Fruit fly (Drosophila melanogaster): ENCODE data around the gene Msh6.

Gene Msh6

dm6 chr3L:15188735-15189134 lies 30.4 kb upstream of the Msh6 start (continued):
- TF ChIP-seq svp (GFP tag), result peak; percentile 76
- TF ChIP-seq spab (GFP tag; optimal IDR thresholded peaks at IDR 0.05), result no peak
- TF ChIP-seq Eip75B (GFP tag; optimal IDR thresholded peaks at IDR 0.05), result peak; percentile 39
- peak; percentile 54 for TF ChIP-seq Sox102F (GFP tag; optimal IDR thresholded peaks at IDR 0.05)
- peak; percentile 46 for TF ChIP-seq Hr39 (GFP tag; optimal IDR thresholded peaks at IDR 0.05)
- peak in 1 of 2 experiments; percentile 0 for TF ChIP-seq salr (GFP tag; optimal IDR thresholded peaks at IDR 0.05)
- TF ChIP-seq CG34406 (GFP tag; optimal IDR thresholded peaks at IDR 0.05), result no peak
- TF ChIP-seq Eip78C (GFP tag), result peak; percentile 80
- peak; percentile 76 for TF ChIP-seq esn (GFP tag; optimal IDR thresholded peaks at IDR 0.05)
- TF ChIP-seq Sox14 (GFP tag; optimal IDR thresholded peaks at IDR 0.05), result peak; percentile 19

- TF ChIP-seq CG34406 (GFP tag; optimal IDR thresholded peaks at IDR 0.05) (peak; percentile 9), achi (GFP tag; optimal IDR thresholded peaks at IDR 0.05) (peak; percentile 7), Lpt (GFP tag; optimal IDR thresholded peaks at IDR 0.05) (no peak), CG32006 (GFP tag; optimal IDR thresholded peaks at IDR 0.05) (peak; percentile 50), CG10631 (GFP tag; optimal IDR thresholded peaks at IDR 0.05) (peak; percentile 30), ss (GFP tag; optimal IDR thresholded peaks at IDR 0.05) (no peak), OdsH (GFP tag; optimal IDR thresholded peaks at IDR 0.05) (peak; percentile 19), spab (GFP tag; optimal IDR thresholded peaks at IDR 0.05) (peak; percentile 64), salr (GFP tag; optimal IDR thresholded peaks at IDR 0.05) (peak in 1 of 2 experiments; percentile 43), lz (GFP tag; optimal IDR thresholded peaks at IDR 0.05) (no peak), Eip75B (GFP tag; optimal IDR thresholded peaks at IDR 0.05) (peak; percentile 5), CG8319 (GFP tag; optimal IDR thresholded peaks at IDR 0.05) (peak; percentile 14), CG10669 (GFP tag; optimal IDR thresholded peaks at IDR 0.05) (no peak), svp (GFP tag) (peak; percentile 11), CG4318 (GFP tag; optimal IDR thresholded peaks at IDR 0.05) (no peak), cyc (GFP tag; optimal IDR thresholded peaks at IDR 0.05) (no peak), Hr39 (GFP tag; optimal IDR thresholded peaks at IDR 0.05) (no peak), CG3032 (tag; optimal IDR thresholded peaks at IDR 0.05) (peak; percentile 42), Eip78C (GFP tag) (peak; percentile 69), CG6163 (GFP tag; IDR thresholded peaks at IDR 0.05) (no peak), Ets96B (tag; optimal IDR thresholded peaks at IDR 0.05) (peak; percentile 49), vri (GFP tag; optimal IDR thresholded peaks at IDR 0.05) (no peak), Sox15 (GFP tag; optimal IDR thresholded peaks at IDR 0.05) (no peak), CG16779 (tag; optimal IDR thresholded peaks at IDR 0.05) (no peak)
Observed at dm6 chr3L:15187782-15188181, 29.4 kb upstream of the Msh6 start.

dm6 chr3L:15180816-15181215 lies 22.5 kb upstream of the Msh6 start:
- TF ChIP-seq CG8119 (GFP tag; IDR thresholded peaks at IDR 0.05) (no peak), Blimp-1 (GFP tag; optimal IDR thresholded peaks at IDR 0.05) (peak; percentile 14), svp (GFP tag) (peak; percentile 85), Hr38 (GFP tag; optimal IDR thresholded peaks at IDR 0.05) (no peak), OdsH (GFP tag; optimal IDR thresholded peaks at IDR 0.05) (peak; percentile 58), topi (GFP tag; optimal IDR thresholded peaks at IDR 0.05) (peak; percentile 59), fd59A (GFP tag; optimal IDR thresholded peaks at IDR 0.05) (peak; percentile 27), salr (GFP tag; optimal IDR thresholded peaks at IDR 0.05) (peak in 1 of 2 experiments; percentile 44), lz (GFP tag; optimal IDR thresholded peaks at IDR 0.05) (peak; percentile 58), ss (GFP tag; optimal IDR thresholded peaks at IDR 0.05) (peak; percentile 2 to 7), CG10631 (GFP tag; optimal IDR thresholded peaks at IDR 0.05) (peak; percentile 72), CG16779 (tag; optimal IDR thresholded peaks at IDR 0.05) (peak; percentile 6), esn (GFP tag; optimal IDR thresholded peaks at IDR 0.05) (peak; percentile 77), net (GFP tag; optimal IDR thresholded peaks at IDR 0.05) (peak; percentile 23), Ets21C (GFP tag; optimal IDR thresholded peaks at IDR 0.05) (peak; percentile 40), CG34406 (GFP tag; optimal IDR thresholded peaks at IDR 0.05) (peak; percentile 34), CG11294 (GFP tag; IDR thresholded peaks at IDR 0.05) (no peak), fkh (GFP tag; optimal IDR thresholded peaks at IDR 0.05) (no peak), CG3919 (GFP tag; optimal IDR thresholded peaks at IDR 0.05) (peak; percentile 50), acj6 (GFP tag; optimal IDR thresholded peaks at IDR 0.05) (peak; percentile 50), eg (GFP tag; IDR thresholded peaks at IDR 0.05) (no peak), Lpt (GFP tag; optimal IDR thresholded peaks at IDR 0.05) (no peak), vri (GFP tag; optimal IDR thresholded peaks at IDR 0.05) (peak; percentile 16), Sox102F (GFP tag; optimal IDR thresholded peaks at IDR 0.05) (peak; percentile 59), CG4318 (GFP tag; optimal IDR thresholded peaks at IDR 0.05) (peak; percentile 18), CG11762 (GFP tag; optimal IDR thresholded peaks at IDR 0.05; ENCODE audit: insufficient read depth) (peak; percentile 4), Sox15 (GFP tag; optimal IDR thresholded peaks at IDR 0.05) (no peak), cyc (GFP tag; optimal IDR thresholded peaks at IDR 0.05) (peak; percentile 35), CG1621 (tag; optimal IDR thresholded peaks at IDR 0.05) (no peak), CG9139 (GFP tag; optimal IDR thresholded peaks at IDR 0.05) (no peak), Hr39 (GFP tag; optimal IDR thresholded peaks at IDR 0.05) (peak; percentile 38), CG8632 (GFP tag; optimal IDR thresholded peaks at IDR 0.05) (peak; percentile 45), CG3032 (tag; optimal IDR thresholded peaks at IDR 0.05) (peak; percentile 71), Gug (GFP tag; IDR thresholded peaks at IDR 0.05) (no peak), CG32006 (GFP tag; optimal IDR thresholded peaks at IDR 0.05) (peak; percentile 21), Met (GFP tag; optimal IDR thresholded peaks at IDR 0.05) (peak; percentile 74)
